Worm (Caenorhabditis elegans) whole organism, L4/young adult: ENCODE measurements around the gene dpy-23.

Experiments
- dao-5 ChIP-seq: sonication (generic microtip); optimal IDR thresholded peaks from 2 replicates; lab custom pipeline; 2016; ENCODE audit warnings: missing genotype, missing genetic modification characterization, moderate library complexity, missing compliant biosample characterization
- him-1 ChIP-seq: sonication (generic microtip); optimal IDR thresholded peaks from 2 replicates; lab custom pipeline; 2016; ENCODE audit warnings: missing genotype, missing genetic modification reagents, missing genetic modification characterization, missing compliant biosample characterization

- TF ChIP-seq dao-5 (tag; lab: Kevin White, UChicago) (no peak), him-1 (no peak)
Observed at ce11 chrX:4370756-4371155, 18.4 kb upstream of the dpy-23 start, which contains the start of gene R160.5.
